Fruit fly (Drosophila melanogaster) whole organism, embryonic: ENCODE data around the gene Bacc.

Experiments
- BtbVII ChIP-seq: fragments of 200-800 bp; sonication (Bioruptor generic); optimal IDR thresholded peaks from 3 replicates; lab custom pipeline; 2017; ENCODE audit warnings: missing biosample characterization, mild to moderate bottlenecking, missing genetic modification characterization
- CG1233 ChIP-seq: fragments of 200-800 bp; sonication (Bioruptor generic); optimal IDR thresholded peaks from 4 replicates; lab custom pipeline; 2018; ENCODE audit warnings: missing biosample characterization, mild to moderate bottlenecking, missing genetic modification characterization
- CG15269 ChIP-seq: fragments of 200-800 bp; sonication (Bioruptor generic); optimal IDR thresholded peaks from 2 replicates; lab custom pipeline; 2018; ENCODE audit warnings: missing biosample characterization, mild to moderate bottlenecking, missing genetic modification characterization, moderate library complexity
- CG17186 ChIP-seq: fragments of 200-800 bp; sonication (Bioruptor generic); optimal IDR thresholded peaks from 3 replicates; lab custom pipeline; 2017; ENCODE audit warnings: missing biosample characterization, missing genetic modification reagents, missing genetic modification characterization
- CG6765 ChIP-seq: fragments of 200-800 bp; sonication (Bioruptor generic); optimal IDR thresholded peaks from 3 replicates; lab custom pipeline; 2017; ENCODE audit warnings: missing biosample characterization, mild to moderate bottlenecking, missing genetic modification characterization
- dysf ChIP-seq: fragments of 200-800 bp; sonication (Bioruptor generic); IDR thresholded peaks from 3 replicates; pipeline ENCODE4 v1.3.6; 2022; ENCODE audit warnings: missing biosample characterization, missing genetic modification characterization
- schlank ChIP-seq: fragments of 200-800 bp; sonication (Bioruptor generic); optimal IDR thresholded peaks from 2 replicates; lab custom pipeline; 2018; ENCODE audit warnings: missing biosample characterization, mild to moderate bottlenecking, missing genetic modification characterization
- sr ChIP-seq: fragments of 200-800 bp; sonication (Bioruptor generic); IDR thresholded peaks from 3 replicates; pipeline ENCODE4 v1.3.6; 2022; ENCODE audit warnings: missing biosample characterization, missing genetic modification characterization

dm6 chr2L:2731370-2732138, 20.7 kb upstream of the Bacc start:
- TF ChIP-seq sr (GFP tag; lab: Robert Waterston, UW), result no peak
- peak; percentile 39; the same call in 1 of the 3 replicates for TF ChIP-seq dysf (GFP tag; lab: Robert Waterston, UW)
- no peak for TF ChIP-seq CG17186 (GFP tag; lab: Kevin White, UChicago)
- TF ChIP-seq BtbVII (GFP tag; lab: Kevin White, UChicago), result no peak
- TF ChIP-seq CG15269 (tag; lab: Kevin White, UChicago), result peak; percentile 50
- no peak for TF ChIP-seq CG1233
- no peak for TF ChIP-seq CG6765
- TF ChIP-seq schlank (tag; lab: Kevin White, UChicago), result no peak
